Worm (Caenorhabditis elegans): ENCODE results near the gene nhr-251.

- no peak for TF ChIP-seq rbr-2 (tag; optimal IDR thresholded peaks at IDR 0.05)
- no peak for TF ChIP-seq ceh-28 (tag; optimal IDR thresholded peaks at IDR 0.05)
- no peak for TF ChIP-seq zag-1 (tag; optimal IDR thresholded peaks at IDR 0.05)
- no peak for TF ChIP-seq lin-39 (tag; optimal IDR thresholded peaks at IDR 0.05)
- no peak for TF ChIP-seq nhr-237 (tag; optimal IDR thresholded peaks at IDR 0.05)
- no peak for TF ChIP-seq ctbp-1 (GFP tag; IDR thresholded peaks at IDR 0.05)
- no peak for TF ChIP-seq pqm-1 (tag; optimal IDR thresholded peaks at IDR 0.05)
- no peak for TF ChIP-seq F26F4.8 (GFP tag; conservative IDR thresholded peaks at IDR 0.05)
- no peak for TF ChIP-seq nhr-77 (tag; optimal IDR thresholded peaks at IDR 0.05)
- TF ChIP-seq daf-16 (GFP tag; optimal IDR thresholded peaks at IDR 0.05), result no peak
- TF ChIP-seq daf-16 (tag; optimal IDR thresholded peaks at IDR 0.05), result no peak
- TF ChIP-seq mdl-1 (tag; optimal IDR thresholded peaks at IDR 0.05), result no peak
- no peak for TF ChIP-seq dve-1 (tag; optimal IDR thresholded peaks at IDR 0.05; ENCODE audit: insufficient read depth)
These were observed 18.7 kb upstream of the nhr-251 start, which contains the start of gene nstp-7 for ce11 chrV:581616-582015.
